Fruit fly (Drosophila melanogaster) ovary, adult (tissue): ENCODE results near the gene CG7215.
A peak's percentile ranks its signal among the peaks of the same experiment; 100 is the strongest.

ENCODE experiments used
- CG17801 ChIP-seq: fragments of 200-800 bp; optimal IDR thresholded peaks from 2 replicates; lab custom pipeline; 2019; ENCODE audit warnings: missing biosample characterization, mild to moderate bottlenecking, missing genetic modification characterization, moderate library complexity; ENCODE audit not compliant: partially characterized antibody

Gene CG7215

DNA sequence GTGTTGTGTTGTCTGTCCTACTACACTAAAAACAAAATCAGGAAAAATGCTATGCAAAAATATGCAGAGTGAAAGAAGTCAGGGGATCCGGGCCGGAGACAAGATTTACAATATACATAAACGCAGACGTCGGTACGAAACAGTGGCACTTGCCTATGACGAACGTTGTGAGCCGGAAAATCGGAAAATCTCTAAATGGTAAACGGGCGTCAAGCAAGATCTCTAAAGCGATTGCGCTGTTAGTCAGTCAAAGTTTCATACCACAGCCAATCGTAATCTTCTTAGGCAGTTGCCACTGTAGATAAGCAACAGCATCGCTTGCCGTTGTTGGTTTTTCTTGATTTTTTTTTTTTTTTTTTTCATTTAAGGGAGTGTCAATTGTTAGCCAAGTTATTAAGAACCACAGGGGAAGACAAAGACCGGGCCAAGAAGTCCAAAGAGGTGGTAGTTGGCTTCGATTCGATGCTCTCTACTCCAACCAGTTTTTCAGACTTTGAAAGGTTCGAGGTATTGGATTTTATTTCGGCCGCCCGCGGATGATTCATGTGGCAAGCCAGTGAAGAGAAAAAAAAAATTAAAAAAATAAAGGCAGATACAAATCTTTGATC is 41.9 kb downstream of the CG7215 start:
- TF ChIP-seq CG17801 = no peak

DNA sequence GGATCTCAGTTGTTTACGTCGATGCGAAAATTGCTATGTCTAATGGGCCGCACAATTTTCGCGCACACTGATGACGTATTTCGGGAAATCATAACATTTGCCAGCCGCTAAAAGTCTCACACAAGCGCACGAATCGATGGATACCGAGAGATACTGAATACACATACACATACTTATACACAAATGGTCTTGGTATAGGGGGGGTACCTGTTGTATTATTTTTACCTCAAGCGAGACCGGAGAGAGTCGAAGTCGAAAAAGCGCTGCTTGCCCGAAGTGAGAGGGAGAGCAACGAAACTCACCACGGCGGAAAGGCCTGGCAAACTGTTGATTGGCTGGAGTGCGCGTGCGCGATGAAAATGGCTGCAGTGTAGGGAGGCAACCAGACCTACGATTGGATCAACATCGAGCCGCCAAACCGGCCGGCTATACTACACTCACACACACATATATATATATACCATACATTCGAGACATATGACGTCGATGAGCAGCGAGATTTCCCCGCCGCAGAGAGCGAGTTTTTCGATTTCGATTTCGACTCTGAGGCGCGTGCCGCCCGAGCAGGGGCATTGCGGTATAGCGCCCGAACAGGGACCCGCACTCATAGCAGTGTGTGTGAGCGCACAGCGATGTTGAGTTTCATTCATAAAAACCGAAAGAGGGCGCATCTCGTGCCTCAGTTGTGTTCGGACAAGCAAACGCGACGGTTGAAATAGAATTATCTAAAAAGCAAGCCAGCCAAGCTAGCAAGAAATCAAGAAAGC is 45.5 kb downstream of the CG7215 start:
- TF ChIP-seq CG17801 = peak; percentile 11

DNA sequence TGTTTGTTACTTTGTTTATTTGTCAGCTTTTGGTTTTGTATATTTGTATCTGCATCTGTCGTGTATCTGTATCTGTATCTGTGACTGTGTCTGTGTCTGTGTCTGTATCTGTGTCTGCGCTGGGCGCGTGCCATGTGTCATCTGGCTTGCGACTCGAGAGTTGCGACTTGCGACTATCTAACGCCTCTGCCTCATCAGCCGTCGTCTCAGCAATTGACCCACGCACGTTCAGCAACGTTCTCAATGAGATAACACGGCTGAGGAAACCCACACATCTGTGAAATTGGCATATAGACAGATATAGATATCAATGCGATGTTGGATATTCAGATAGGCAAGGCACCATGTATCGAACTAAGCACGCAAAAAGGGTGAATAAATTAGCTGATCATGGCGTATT is 48.4 kb downstream of the CG7215 start:
- TF ChIP-seq CG17801 = no peak

DNA sequence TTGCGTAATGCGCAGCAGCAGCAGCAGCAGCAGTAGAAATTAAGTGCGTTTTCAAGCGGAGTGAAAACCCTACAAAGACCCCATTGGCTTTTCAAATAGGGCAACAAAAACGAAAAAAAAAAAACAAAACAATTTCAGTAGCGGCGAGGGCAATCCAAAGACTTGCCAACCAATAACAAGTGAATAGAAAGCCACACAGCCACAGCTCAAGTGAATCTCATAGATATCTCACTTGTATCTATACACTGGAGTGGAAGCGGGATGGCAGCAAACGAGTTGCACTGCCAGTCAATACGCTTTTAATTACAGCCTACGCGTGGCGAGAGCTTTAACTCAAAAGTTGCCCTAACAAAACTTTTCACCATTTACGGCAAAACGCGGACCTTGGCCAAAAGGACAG is 48.8 kb downstream of the CG7215 start:
- no peak for TF ChIP-seq CG17801

DNA sequence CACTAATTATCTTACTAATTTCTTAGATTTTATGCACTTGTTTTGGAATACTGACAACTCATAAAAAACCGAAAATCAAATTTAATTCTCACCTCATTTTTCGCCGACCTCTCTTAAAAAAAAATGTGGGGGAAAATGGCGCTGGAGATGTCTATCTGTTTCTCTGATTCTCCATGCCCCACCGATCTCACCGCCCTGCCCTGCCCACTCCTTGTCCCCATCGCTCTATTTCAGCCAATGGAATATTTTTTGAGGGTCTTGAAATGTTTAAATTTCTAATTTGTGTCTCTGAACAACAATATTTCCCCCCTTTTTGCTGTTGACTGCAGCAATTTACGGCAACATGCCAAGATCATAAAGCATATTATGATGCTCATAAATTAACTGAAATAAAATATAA is 49.5 kb downstream of the CG7215 start:
- no peak for TF ChIP-seq CG17801
